Worm (Caenorhabditis elegans) whole organism, L3 larva: ENCODE data around the gene str-96.

Source experiments
- aly-2 ChIP-seq: fragments of 150-350 bp; optimal IDR thresholded peaks from 2 replicates; lab custom pipeline; 2014; ENCODE audit warnings: missing biosample characterization, missing genetic modification characterization
- egl-27 ChIP-seq: sonication (generic microtip); optimal IDR thresholded peaks from 4 replicates; lab custom pipeline; 2017; ENCODE audit warnings: missing biosample characterization, missing genetic modification reagents, missing genetic modification characterization
- elt-1 ChIP-seq: fragments of 150-350 bp; optimal IDR thresholded peaks from 2 replicates; lab custom pipeline; 2014; ENCODE audit warnings: missing biosample characterization, missing genetic modification characterization
- elt-3 ChIP-seq, 3 experiments: fragments of 150-350 bp in 1 of 3; sonication (generic microtip) in 2 of 3; optimal IDR thresholded peaks; 2 replicates in 2 of 3; 4 replicates in 1 of 3; lab custom pipeline; 2014 to 2017; ENCODE audit warnings: missing biosample characterization in 3 of 3, missing genetic modification characterization in 3 of 3
- fkh-2 ChIP-seq: fragments of 150-350 bp; optimal IDR thresholded peaks from 2 replicates; lab custom pipeline; 2014; ENCODE audit warnings: missing biosample characterization, missing genetic modification reagents, missing genetic modification characterization
- hmg-11 ChIP-seq: sonication (generic microtip); optimal IDR thresholded peaks from 2 replicates; lab custom pipeline; 2016; ENCODE audit warnings: missing genetic modification characterization, missing compliant biosample characterization
- mdl-1 ChIP-seq: fragments of 150-350 bp; optimal IDR thresholded peaks from 2 replicates; lab custom pipeline; 2014; ENCODE audit warnings: missing biosample characterization, missing genetic modification characterization
- nhr-237 ChIP-seq: fragments of 150-350 bp; optimal IDR thresholded peaks from 2 replicates; lab custom pipeline; 2014; ENCODE audit warnings: missing biosample characterization, missing genetic modification characterization
- nhr-28 ChIP-seq: fragments of 150-350 bp; optimal IDR thresholded peaks from 2 replicates; lab custom pipeline; 2014; ENCODE audit warnings: missing biosample characterization, missing genetic modification characterization
- nhr-43 ChIP-seq: sonication (generic microtip); optimal IDR thresholded peaks from 2 replicates; lab custom pipeline; 2016; ENCODE audit warnings: mild to moderate bottlenecking, missing genetic modification characterization, missing compliant biosample characterization; ENCODE audit not compliant: poor library complexity, severe bottlenecking
- skn-1 ChIP-seq: fragments of 150-350 bp; optimal IDR thresholded peaks from 2 replicates; lab custom pipeline; 2014; ENCODE audit warnings: missing biosample characterization, missing genetic modification characterization
- snpc-4 ChIP-seq: fragments of 150-350 bp; optimal IDR thresholded peaks from 2 replicates; lab custom pipeline; 2014; ENCODE audit warnings: missing biosample characterization, missing genetic modification characterization
- unc-39 ChIP-seq: sonication (generic microtip); optimal IDR thresholded peaks from 4 replicates; lab custom pipeline; 2017; ENCODE audit warnings: missing biosample characterization, missing genetic modification characterization
- unc-62 ChIP-seq: fragments of 150-350 bp; sonication (generic microtip); optimal IDR thresholded peaks from 4 replicates; lab custom pipeline; 2014; ENCODE audit warnings: missing biosample characterization, missing genetic modification reagents, missing genetic modification characterization

- TF ChIP-seq skn-1, result no peak
- TF ChIP-seq fkh-2, result no peak
- TF ChIP-seq nhr-28 (tag; lab: Kevin White, UChicago), result no peak
- no peak for TF ChIP-seq mdl-1 (tag; lab: Kevin White, UChicago)
- no peak for TF ChIP-seq snpc-4 (tag; lab: Kevin White, UChicago)
- TF ChIP-seq nhr-237 (tag; lab: Kevin White, UChicago), result no peak
- no peak for TF ChIP-seq hmg-11 (tag; lab: Kevin White, UChicago)
- no peak for TF ChIP-seq elt-3 (tag; optimal IDR thresholded peaks at IDR 0.05; lab: Kevin White, UChicago)
- no peak for TF ChIP-seq egl-27 (tag; lab: Kevin White, UChicago)
- TF ChIP-seq unc-62 (GFP tag; lab: Kevin White, UChicago), result no peak
- TF ChIP-seq nhr-43, result no peak
- no peak for TF ChIP-seq unc-39 (tag; lab: Kevin White, UChicago)
- no peak for TF ChIP-seq aly-2 (tag; lab: Kevin White, UChicago)
- TF ChIP-seq elt-1, result no peak
Measured at ce11 chrV:15252082-15252481, 41.7 kb downstream of the str-96 start, which contains the start of gene srbc-76.
